Worm (Caenorhabditis elegans): Measurements from ENCODE around the gene F49E2.2.
A peak's percentile ranks its signal among the peaks of the same experiment; 100 is the strongest.

F49E2.2 gene

DNA sequence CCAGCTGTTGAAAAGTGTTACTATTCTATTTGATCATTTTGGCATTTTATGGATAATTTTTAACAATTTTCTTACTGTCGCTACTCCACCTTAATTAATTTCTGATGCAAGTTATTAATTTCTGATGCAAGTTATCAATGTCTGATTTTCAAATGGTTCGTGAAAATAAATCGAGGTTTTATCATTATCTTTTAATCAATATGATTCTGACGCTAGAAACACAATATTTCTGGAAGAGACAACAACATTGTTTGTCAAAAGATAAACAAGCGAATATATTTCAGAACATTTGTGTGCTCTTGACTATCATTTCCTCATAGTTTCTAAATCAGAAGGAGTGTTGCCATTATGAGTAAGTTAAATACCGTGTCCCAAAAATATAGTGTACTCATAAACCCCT, at the start of gene F49E2.2:
Gene F49E2.2 (plus strand): TSS at position 301 of the 400 bp plus-strand sequence.
- no peak for TF ChIP-seq skn-1 (tag; optimal IDR thresholded peaks at IDR 0.05)
- no peak for TF ChIP-seq lin-39 (tag; optimal IDR thresholded peaks at IDR 0.05)
- no peak for TF ChIP-seq snpc-4 (tag; optimal IDR thresholded peaks at IDR 0.05)
- no peak for TF ChIP-seq pqm-1 (tag; optimal IDR thresholded peaks at IDR 0.05)
- TF ChIP-seq hmg-11 (tag; optimal IDR thresholded peaks at IDR 0.05), result no peak
- TF ChIP-seq nhr-11 (tag; optimal IDR thresholded peaks at IDR 0.05), result no peak

DNA sequence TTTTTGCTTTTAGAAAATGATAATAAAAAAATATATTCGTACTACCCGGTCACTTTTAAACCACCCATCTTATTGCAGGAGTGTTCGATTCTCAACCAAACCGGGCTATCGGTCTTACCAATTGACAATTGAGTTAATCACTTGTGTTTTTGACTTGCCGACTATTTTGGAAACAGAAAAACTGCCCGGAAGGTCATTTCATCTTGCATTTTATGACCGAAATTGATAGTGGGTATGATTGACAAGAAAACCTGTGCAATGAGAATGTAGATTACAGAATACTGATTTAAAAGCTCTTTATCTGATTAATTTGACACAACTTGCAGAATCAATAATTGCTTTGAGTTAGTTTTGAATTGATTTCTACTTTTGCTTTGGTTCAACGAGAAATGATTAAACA, 49.4 kb upstream of the F49E2.2 start, which contains the start of gene C07B5.2:
Gene C07B5.2 (minus strand): TSS at position 101 of the 400 bp plus-strand sequence.
- no peak for TF ChIP-seq lin-39 (tag; optimal IDR thresholded peaks at IDR 0.05)
- TF ChIP-seq eor-1 (tag; optimal IDR thresholded peaks at IDR 0.05), result no peak
- no peak for TF ChIP-seq nhr-67 (tag; optimal IDR thresholded peaks at IDR 0.05)
- no peak for TF ChIP-seq unc-39 (tag; optimal IDR thresholded peaks at IDR 0.05)
- no peak for TF ChIP-seq nhr-12 (tag; optimal IDR thresholded peaks at IDR 0.05)
- no peak for TF ChIP-seq jun-1 (tag; optimal IDR thresholded peaks at IDR 0.05)
- TF ChIP-seq snpc-4 (tag; optimal IDR thresholded peaks at IDR 0.05), result no peak
- no peak for TF ChIP-seq hmg-11 (tag; optimal IDR thresholded peaks at IDR 0.05)
- no peak for TF ChIP-seq mml-1 (tag; optimal IDR thresholded peaks at IDR 0.05)
- TF ChIP-seq lin-15B (tag; optimal IDR thresholded peaks at IDR 0.05), result no peak
- TF ChIP-seq fos-1 (tag; optimal IDR thresholded peaks at IDR 0.05), result no peak
- no peak for TF ChIP-seq tbx-2 (tag; optimal IDR thresholded peaks at IDR 0.05)
- no peak for TF ChIP-seq ama-1 (optimal IDR thresholded peaks at IDR 0.05)
- TF ChIP-seq R02D3.7 (tag; optimal IDR thresholded peaks at IDR 0.05), result no peak
- no peak for TF ChIP-seq daf-12 (tag; optimal IDR thresholded peaks at IDR 0.05)
- no peak for TF ChIP-seq elt-2 (tag; optimal IDR thresholded peaks at IDR 0.05)
- no peak for TF ChIP-seq unc-62 (GFP tag; optimal IDR thresholded peaks at IDR 0.05)
- TF ChIP-seq ZK546.5 (tag; optimal IDR thresholded peaks at IDR 0.05), result no peak

- TF ChIP-seq tbx-2 (tag; optimal IDR thresholded peaks at IDR 0.05) (no peak), aly-2 (tag; optimal IDR thresholded peaks at IDR 0.05) (no peak), ZK546.5 (tag; optimal IDR thresholded peaks at IDR 0.05) (no peak), ztf-11 (tag; optimal IDR thresholded peaks at IDR 0.05) (no peak), nhr-11 (tag; optimal IDR thresholded peaks at IDR 0.05) (no peak), lsy-12 (tag; optimal IDR thresholded peaks at IDR 0.05) (no peak), hmg-11 (tag; optimal IDR thresholded peaks at IDR 0.05) (no peak)
Observed at ce11 chrX:9518719-9519118, 47.8 kb upstream of the F49E2.2 start, which contains the start of gene C07B5.6. C07B5.6 (plus strand) TSS chrX:9519019.

DNA sequence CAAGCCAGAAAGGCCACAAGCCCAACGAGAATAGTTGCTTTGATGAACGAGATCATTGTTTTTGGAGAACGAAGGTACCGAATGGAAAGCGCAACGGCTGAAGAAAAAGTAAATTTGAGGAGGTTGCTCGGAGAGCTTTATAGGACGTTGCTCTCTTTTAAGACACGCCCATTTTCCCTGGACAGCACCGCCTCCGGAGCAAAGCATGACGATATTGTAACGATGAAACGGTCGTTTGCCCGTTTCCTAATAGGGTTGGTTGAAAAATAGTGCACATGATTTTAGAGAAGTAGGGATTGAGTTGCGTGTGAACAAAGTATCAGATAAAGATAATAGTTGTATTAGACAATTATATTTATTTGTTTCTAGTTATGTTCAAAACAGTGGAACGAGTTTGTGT, 43.4 kb upstream of the F49E2.2 start, which contains the start of gene C07B5.3:
Gene C07B5.3 (minus strand): TSS at position 101 of the 400 bp plus-strand sequence.
- no peak for TF ChIP-seq ztf-4 (tag; optimal IDR thresholded peaks at IDR 0.05)
- no peak for TF ChIP-seq egl-5 (tag; optimal IDR thresholded peaks at IDR 0.05)
- no peak for TF ChIP-seq sea-2 (GFP tag; optimal IDR thresholded peaks at IDR 0.05)
- TF ChIP-seq unc-39 (tag; optimal IDR thresholded peaks at IDR 0.05), result no peak
- TF ChIP-seq zag-1 (tag; optimal IDR thresholded peaks at IDR 0.05), result no peak
- TF ChIP-seq daf-12 (tag; optimal IDR thresholded peaks at IDR 0.05), result no peak

DNA sequence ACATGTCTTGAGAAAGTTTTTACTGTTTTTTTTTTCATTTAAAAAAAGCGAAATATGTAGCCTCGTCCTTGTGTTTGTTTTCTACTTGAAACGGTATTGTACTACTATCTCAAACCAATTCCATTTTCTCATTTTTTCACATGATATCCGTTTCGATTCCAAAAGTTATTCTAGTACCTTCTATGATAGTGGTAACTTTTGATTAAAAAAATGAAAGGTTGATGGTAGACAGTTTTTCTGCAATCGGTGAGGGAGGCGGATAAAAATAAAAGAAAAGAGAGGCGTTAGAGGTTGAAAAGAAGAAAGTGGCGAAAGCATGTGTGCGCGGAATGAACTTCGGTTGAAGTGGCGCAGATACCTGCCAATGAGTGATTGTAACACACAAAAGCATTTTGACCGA, 38.6 kb upstream of the F49E2.2 start:
- peak; percentile 46 for TF ChIP-seq nhr-25 (tag; optimal IDR thresholded peaks at IDR 0.05)
- TF ChIP-seq mml-1 (tag; optimal IDR thresholded peaks at IDR 0.05), result no peak
- no peak for TF ChIP-seq fkh-10 (GFP tag; optimal IDR thresholded peaks at IDR 0.05)

DNA sequence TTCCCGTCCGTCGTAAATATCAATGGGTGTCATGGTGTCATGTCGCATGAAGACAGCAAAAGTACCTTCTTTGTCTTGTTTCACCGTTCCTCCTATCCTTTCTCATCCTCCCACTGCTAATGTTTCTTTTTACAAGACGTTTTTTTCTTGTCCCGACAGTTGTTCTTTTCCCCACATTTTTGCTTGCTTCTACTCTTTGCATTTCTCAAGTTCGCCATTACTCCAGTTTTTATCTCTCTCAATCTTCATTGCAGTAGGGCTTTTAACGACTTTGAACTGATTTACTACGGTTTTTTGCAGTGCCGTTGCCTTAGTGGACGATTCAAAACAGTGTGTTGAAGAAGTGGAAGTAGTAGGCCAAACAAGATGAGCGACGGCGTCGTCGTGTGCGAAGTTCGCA, 37.2 kb upstream of the F49E2.2 start, which contains the start of gene C07B5.4:
Gene C07B5.4 (plus strand): TSS at position 301 of the 400 bp plus-strand sequence.
- TF ChIP-seq nhr-43 (tag; optimal IDR thresholded peaks at IDR 0.05; ENCODE audit: poor library complexity, severe bottlenecking), result no peak
- no peak for TF ChIP-seq nfya-1 (tag; optimal IDR thresholded peaks at IDR 0.05; ENCODE audit: insufficient read depth)
- no peak for TF ChIP-seq jun-1 (tag; optimal IDR thresholded peaks at IDR 0.05)
- TF ChIP-seq nhr-11 (tag; optimal IDR thresholded peaks at IDR 0.05), result no peak
- no peak for TF ChIP-seq ama-1 (optimal IDR thresholded peaks at IDR 0.05)
- TF ChIP-seq nhr-67 (tag; optimal IDR thresholded peaks at IDR 0.05), result no peak
- no peak for TF ChIP-seq nhr-25 (tag; optimal IDR thresholded peaks at IDR 0.05)
- no peak for TF ChIP-seq fos-1 (tag; optimal IDR thresholded peaks at IDR 0.05)
- no peak for TF ChIP-seq nhr-77 (tag; optimal IDR thresholded peaks at IDR 0.05)
- no peak for TF ChIP-seq ztf-11 (tag; optimal IDR thresholded peaks at IDR 0.05)
- TF ChIP-seq elt-3 (tag; optimal IDR thresholded peaks at IDR 0.05), result no peak
- TF ChIP-seq unc-39 (tag; optimal IDR thresholded peaks at IDR 0.05), result no peak

Data from whole organism, L3 larva.